Fruit fly (Drosophila melanogaster): ENCODE measurements around the gene Tie.

The Tie gene

DNA sequence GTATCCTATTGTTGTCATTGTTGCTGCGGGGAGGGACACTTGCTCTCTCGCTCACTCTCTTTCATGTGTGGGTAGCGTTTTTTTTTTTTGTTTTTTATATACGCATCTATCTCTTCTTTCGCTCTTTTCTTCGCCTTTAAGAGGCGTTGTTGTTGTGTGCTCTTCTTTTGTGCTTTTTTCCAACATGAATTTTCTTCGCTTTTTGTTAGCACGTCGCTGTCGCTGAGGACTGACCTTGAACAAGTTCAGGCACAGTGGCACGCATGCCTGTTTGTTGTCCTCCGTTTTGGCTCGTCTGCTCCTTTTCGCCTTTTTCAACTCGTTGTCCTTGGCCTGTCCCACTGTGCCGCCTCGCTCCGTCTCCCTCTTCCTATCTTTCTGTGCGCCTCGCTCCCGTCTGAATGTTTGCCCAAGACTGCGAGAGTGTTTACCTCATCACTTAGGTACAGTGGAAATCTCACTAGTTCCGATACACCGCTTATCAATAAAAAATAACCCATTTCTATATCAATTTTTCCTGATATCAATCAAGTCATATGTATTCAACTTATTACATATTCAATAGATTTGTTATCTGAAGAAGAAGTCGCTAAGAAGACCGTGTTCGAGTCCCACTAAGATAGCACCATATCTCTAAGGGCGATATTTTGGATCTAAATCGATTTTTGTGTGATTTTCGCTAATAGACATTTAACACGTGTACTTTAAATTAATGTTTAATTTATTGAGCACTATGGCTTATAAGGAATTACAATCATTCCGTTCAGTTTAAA lies 11.3 kb upstream of the Tie start (continued):
- TF ChIP-seq CG31224 (GFP tag; IDR thresholded peaks at IDR 0.05) (peak; percentile 72), fd3F (GFP tag; optimal IDR thresholded peaks at IDR 0.05) (no peak), CG7839 (tag; optimal IDR thresholded peaks at IDR 0.05) (peak; percentile 25), CG2120 (GFP tag; optimal IDR thresholded peaks at IDR 0.05) (peak; percentile 80), CG11456 (GFP tag; IDR thresholded peaks at IDR 0.05) (peak; percentile 64; the same call in 2 of the 3 replicates), HLH3B (GFP tag; IDR thresholded peaks at IDR 0.05) (peak; percentile 36; the same call in 1 of the 2 replicates), jigr1 (GFP tag; IDR thresholded peaks at IDR 0.05) (no peak), CG30431 (GFP tag; optimal IDR thresholded peaks at IDR 0.05) (peak; percentile 13), nmo (GFP tag; optimal IDR thresholded peaks at IDR 0.05) (peak; percentile 5), Drgx (GFP tag; IDR thresholded peaks at IDR 0.05) (peak; percentile 78), CG7987 (GFP tag; optimal IDR thresholded peaks at IDR 0.05) (no peak), CG1792 (GFP tag; optimal IDR thresholded peaks at IDR 0.05) (peak; percentile 17), CG17385 (GFP tag; optimal IDR thresholded peaks at IDR 0.05) (peak; percentile 28), ab (GFP tag; optimal IDR thresholded peaks at IDR 0.05) (no peak), Camta (GFP tag; optimal IDR thresholded peaks at IDR 0.05) (peak; percentile 1), pum (GFP tag; optimal IDR thresholded peaks at IDR 0.05) (peak; percentile 15), zfh1 (GFP tag; IDR thresholded peaks at IDR 0.05) (peak; percentile 58; the same call in 1 of the 3 replicates), Hr51 (GFP tag; optimal IDR thresholded peaks at IDR 0.05) (no peak), CG6791 (GFP tag; IDR thresholded peaks at IDR 0.05; ENCODE audit: partially characterized antibody) (0 out of 3 replicates have a peak, but pooled peaks have one; percentile 11), CG17612 (GFP tag; IDR thresholded peaks at IDR 0.05) (no peak), CG1603 (tag; optimal IDR thresholded peaks at IDR 0.05) (peak; percentile 6), Dad (GFP tag; optimal IDR thresholded peaks at IDR 0.05) (peak; percentile 22), danr (GFP tag; IDR thresholded peaks at IDR 0.05) (no peak), klu (GFP tag; IDR thresholded peaks at IDR 0.05) (no peak), CG12659 (GFP tag; optimal IDR thresholded peaks at IDR 0.05) (peak; percentile 14), Hr78 (GFP tag; optimal IDR thresholded peaks at IDR 0.05) (no peak), CG11247 (GFP tag; IDR thresholded peaks at IDR 0.05) (0 out of 2 replicates have a peak, but pooled peaks have one; percentile 25), Elba2 (GFP tag; optimal IDR thresholded peaks at IDR 0.05) (no peak), gem (tag; optimal IDR thresholded peaks at IDR 0.05) (peak; percentile 28), CG12071 (GFP tag; optimal IDR thresholded peaks at IDR 0.05) (peak; percentile 41), pros (GFP tag; optimal IDR thresholded peaks at IDR 0.05) (no peak), hb (GFP tag; IDR thresholded peaks at IDR 0.05; ENCODE audit: partially characterized antibody) (no peak), D19A (tag; optimal IDR thresholded peaks at IDR 0.05) (no peak), maf-S (GFP tag; optimal IDR thresholded peaks at IDR 0.05) (peak; percentile 35), CG4328 (GFP tag; optimal IDR thresholded peaks at IDR 0.05) (no peak), phol (tag; optimal IDR thresholded peaks at IDR 0.05) (no peak), slbo (GFP tag; IDR thresholded peaks at IDR 0.05) (peak; percentile 79), Bdp1 (GFP tag; optimal IDR thresholded peaks at IDR 0.05) (peak; percentile 38), crc (GFP tag; optimal IDR thresholded peaks at IDR 0.05) (no peak), pnt (GFP tag; optimal IDR thresholded peaks at IDR 0.05) (peak; percentile 6), CG32532 (GFP tag; IDR thresholded peaks at IDR 0.05) (peak; percentile 67), aop (GFP tag; IDR thresholded peaks at IDR 0.05) (no peak), CG10209 (GFP tag; optimal IDR thresholded peaks at IDR 0.05) (peak; percentile 35), CG14860 (GFP tag; IDR thresholded peaks at IDR 0.05; ENCODE audit: partially characterized antibody) (no peak), CG15269 (tag; optimal IDR thresholded peaks at IDR 0.05) (peak; percentile 12), vvl (GFP tag; IDR thresholded peaks at IDR 0.05) (peak; percentile 54; the same call in 1 of the 2 replicates), CG7271 (tag; optimal IDR thresholded peaks at IDR 0.05) (no peak), dm (GFP tag; optimal IDR thresholded peaks at IDR 0.05) (peak; percentile 0), Ssrp (tag; optimal IDR thresholded peaks at IDR 0.05) (no peak)

All from whole organism, embryonic.